Fruit fly (Drosophila melanogaster) whole organism, wandering third instar larva: Measurements from ENCODE around the gene comm.

Experiments
- CrebA ChIP-seq: fragments of 200-800 bp; sonication (Bioruptor generic); optimal IDR thresholded peaks from 2 replicates; lab custom pipeline; 2016; ENCODE audit warnings: missing biosample characterization, mild to moderate bottlenecking, missing genetic modification characterization, borderline replicate concordance
- psq ChIP-seq: fragments of 200-800 bp; sonication (Bioruptor generic); optimal IDR thresholded peaks from 3 replicates; lab custom pipeline; 2017; ENCODE audit warnings: missing biosample characterization, mild to moderate bottlenecking, missing genetic modification characterization, moderate library complexity
- usp ChIP-seq: fragments of >200 bp; optimal IDR thresholded peaks from 2 replicates; lab custom pipeline; 2017; ENCODE audit warnings: missing biosample characterization, missing genetic modification characterization

DNA sequence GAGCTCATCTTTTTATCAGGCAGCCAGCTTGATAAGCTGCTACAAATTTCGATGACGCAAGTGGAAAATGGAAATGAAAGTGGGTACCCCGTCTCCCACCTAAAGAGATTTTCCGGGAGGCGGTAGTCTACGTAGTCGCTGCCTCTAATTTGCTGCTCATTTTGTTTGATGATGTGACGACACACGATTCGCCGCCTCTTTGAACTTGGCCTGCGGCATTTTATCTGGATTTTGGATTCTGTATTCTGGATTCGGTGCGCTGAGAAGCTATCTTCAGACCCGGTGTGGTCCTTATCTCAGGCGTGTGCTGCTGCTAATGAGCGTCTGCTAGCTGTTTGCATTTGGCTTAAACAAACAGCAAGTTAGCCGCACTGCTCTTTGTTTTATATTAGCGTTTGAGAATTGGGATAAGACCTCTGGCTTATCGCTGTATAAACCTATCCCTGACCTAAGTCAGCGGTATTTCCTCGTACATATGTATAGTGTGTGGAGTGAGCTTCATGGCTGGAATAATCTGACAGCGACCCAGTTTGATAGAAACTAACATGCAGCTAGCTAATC lies 14.2 kb downstream of the comm start:
- TF ChIP-seq usp (GFP tag; lab: Kevin White, UChicago) = no peak
- TF ChIP-seq psq (GFP tag; lab: Kevin White, UChicago) = no peak
- no peak for TF ChIP-seq CrebA (GFP tag; lab: Kevin White, UChicago)
